Worm (Caenorhabditis elegans): ENCODE measurements around the gene flp-27.

flp-27 gene

ce11 chrII:5646942-5647341, 33.9 kb upstream of the flp-27 start, which contains the start of gene F59E12.9:
TSS of gene F59E12.9 (minus strand) at chrII:5647042.
- TF ChIP-seq unc-39 (tag; optimal IDR thresholded peaks at IDR 0.05) (no peak), zip-8 (tag; optimal IDR thresholded peaks at IDR 0.05) (no peak), ceh-43 (GFP tag; optimal IDR thresholded peaks at IDR 0.05) (no peak), mep-1 (tag; optimal IDR thresholded peaks at IDR 0.05) (no peak), lin-13 (tag; optimal IDR thresholded peaks at IDR 0.05) (no peak), nhr-2 (tag; optimal IDR thresholded peaks at IDR 0.05) (no peak), hlh-1 (tag; optimal IDR thresholded peaks at IDR 0.05) (no peak), ceh-39 (tag; optimal IDR thresholded peaks at IDR 0.05) (no peak), sem-2 (GFP tag; optimal IDR thresholded peaks at IDR 0.05) (no peak)

ce11 chrII:5648272-5648671, 32.5 kb upstream of the flp-27 start, which contains the start of gene ddl-1:
TSS of gene ddl-1 (minus strand) at chrII:5648372.
- TF ChIP-seq nhr-237 (tag; optimal IDR thresholded peaks at IDR 0.05) (no peak), ham-2 (GFP tag; optimal IDR thresholded peaks at IDR 0.05) (no peak), ztf-11 (tag; optimal IDR thresholded peaks at IDR 0.05) (no peak), nhr-76 (tag; optimal IDR thresholded peaks at IDR 0.05) (no peak), elt-3 (tag; optimal IDR thresholded peaks at IDR 0.05) (no peak), sem-2 (GFP tag; optimal IDR thresholded peaks at IDR 0.05) (no peak), zip-8 (tag; optimal IDR thresholded peaks at IDR 0.05) (no peak), lin-32 (GFP tag; optimal IDR thresholded peaks at IDR 0.05) (no peak), ceh-43 (GFP tag; optimal IDR thresholded peaks at IDR 0.05) (no peak), blmp-1 (tag; optimal IDR thresholded peaks at IDR 0.05) (no peak), lsy-2 (tag; optimal IDR thresholded peaks at IDR 0.05) (no peak), snpc-4 (tag; optimal IDR thresholded peaks at IDR 0.05) (no peak)

ce11 chrII:5649236-5650004, 31.4 kb upstream of the flp-27 start, which contains the start of the genes sam-4, F59E12.17 and zyg-1:
TSS of gene sam-4 (minus strand) at chrII:5649286.
TSS of gene F59E12.17 (minus strand) at chrII:5649470.
TSS of gene zyg-1 (plus strand) at chrII:5649748.
- TF ChIP-seq nhr-237 (tag; optimal IDR thresholded peaks at IDR 0.05) (peak; percentile 40), unc-62 (GFP tag; optimal IDR thresholded peaks at IDR 0.05) (peak; percentile 1), nhr-2 (tag; optimal IDR thresholded peaks at IDR 0.05) (peak; percentile 23), unc-120 (tag; optimal IDR thresholded peaks at IDR 0.05; ENCODE audit: poor library complexity, severe bottlenecking) (no peak), sptf-1 (tag; optimal IDR thresholded peaks at IDR 0.05) (peak; percentile 32), pha-4 (tag; optimal IDR thresholded peaks at IDR 0.05) (peak; percentile 28), flh-1 (GFP tag; optimal IDR thresholded peaks at IDR 0.05) (no peak), lsy-2 (tag; optimal IDR thresholded peaks at IDR 0.05) (peak; percentile 80), tbx-8 (GFP tag; optimal IDR thresholded peaks at IDR 0.05) (no peak), lin-13 (tag; optimal IDR thresholded peaks at IDR 0.05) (peak; percentile 6), elt-1 (tag; optimal IDR thresholded peaks at IDR 0.05; ENCODE audit: borderline replicate concordance, insufficient read depth) (no peak), hlh-1 (tag; optimal IDR thresholded peaks at IDR 0.05) (peak; percentile 76), mep-1 (tag; optimal IDR thresholded peaks at IDR 0.05) (peak; percentile 88), ceh-39 (tag; optimal IDR thresholded peaks at IDR 0.05) (peak; percentile 96), M03D4.4 (tag; optimal IDR thresholded peaks at IDR 0.05) (no peak)

- no peak for TF ChIP-seq nhr-76 (tag; optimal IDR thresholded peaks at IDR 0.05)
- TF ChIP-seq tbx-8 (GFP tag; optimal IDR thresholded peaks at IDR 0.05) = no peak
- no peak for TF ChIP-seq hlh-1 (tag; optimal IDR thresholded peaks at IDR 0.05)
- no peak for TF ChIP-seq sem-2 (GFP tag; optimal IDR thresholded peaks at IDR 0.05)
- no peak for TF ChIP-seq sptf-1 (tag; optimal IDR thresholded peaks at IDR 0.05)
- TF ChIP-seq lin-32 (GFP tag; optimal IDR thresholded peaks at IDR 0.05) = no peak
- no peak for TF ChIP-seq ceh-39 (tag; optimal IDR thresholded peaks at IDR 0.05)
- no peak for TF ChIP-seq mls-2 (tag; optimal IDR thresholded peaks at IDR 0.05)
- TF ChIP-seq nhr-2 (tag; optimal IDR thresholded peaks at IDR 0.05) = no peak
- no peak for TF ChIP-seq nhr-237 (tag; optimal IDR thresholded peaks at IDR 0.05)
- no peak for TF ChIP-seq zip-8 (tag; optimal IDR thresholded peaks at IDR 0.05)
- no peak for TF ChIP-seq cnd-1 (tag; optimal IDR thresholded peaks at IDR 0.05)
- no peak for TF ChIP-seq drap-1 (GFP tag; optimal IDR thresholded peaks at IDR 0.05)
- no peak for TF ChIP-seq mab-5 (tag; optimal IDR thresholded peaks at IDR 0.05)
- no peak for TF ChIP-seq flh-1 (GFP tag; optimal IDR thresholded peaks at IDR 0.05)
- TF ChIP-seq elt-3 (tag; optimal IDR thresholded peaks at IDR 0.05) = no peak
- TF ChIP-seq M03D4.4 (tag; optimal IDR thresholded peaks at IDR 0.05) = no peak
- TF ChIP-seq mep-1 (tag; optimal IDR thresholded peaks at IDR 0.05) = no peak
Observed at ce11 chrII:5651426-5651825, 29.4 kb upstream of the flp-27 start.
